Worm (Caenorhabditis elegans): ENCODE results near the gene rpl-26.

DNA sequence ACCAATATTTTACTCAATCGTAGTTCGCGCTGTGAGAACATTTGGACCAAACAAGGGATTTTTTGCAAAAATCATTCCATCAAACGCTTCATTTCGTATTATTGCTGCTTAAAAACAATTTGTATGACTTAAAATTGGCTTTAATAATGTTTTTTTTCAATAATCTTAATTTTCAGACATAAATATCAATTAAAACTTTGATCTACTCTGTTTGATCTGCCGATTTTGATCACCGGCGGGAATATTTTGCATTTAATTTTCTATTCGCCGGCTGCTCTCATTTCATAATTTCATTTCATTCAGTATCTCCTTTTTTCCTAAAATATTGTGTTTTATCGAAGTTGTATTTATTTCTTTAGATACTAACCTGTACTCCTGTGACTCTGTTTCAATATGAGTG, 27.4 kb upstream of the rpl-26 start, which contains the start of gene puf-5:
- no peak for TF ChIP-seq W03F9.2 (tag; optimal IDR thresholded peaks at IDR 0.05)
- no peak for TF ChIP-seq dao-5 (tag; optimal IDR thresholded peaks at IDR 0.05)
- TF ChIP-seq him-1 (tag; optimal IDR thresholded peaks at IDR 0.05) = no peak
